Worm (Caenorhabditis elegans) whole organism, early embryonic: ENCODE results near the gene dyn-1.

Source experiments
- ama-1 ChIP-seq: fragments of 150-350 bp; optimal IDR thresholded peaks from 2 replicates; lab custom pipeline; 2014
- flt-1 ChIP-seq: fragments of 200-800 bp; sonication (Bioruptor generic); IDR thresholded peaks from 2 replicates; pipeline ENCODE4 v1.3.6; 2022; ENCODE audit warnings: missing genetic modification characterization, missing compliant biosample characterization
- hnd-1 ChIP-seq: sonication (generic microtip); optimal IDR thresholded peaks from 2 replicates; lab custom pipeline; 2016; ENCODE audit warnings: missing genetic modification characterization, missing compliant biosample characterization

DNA sequence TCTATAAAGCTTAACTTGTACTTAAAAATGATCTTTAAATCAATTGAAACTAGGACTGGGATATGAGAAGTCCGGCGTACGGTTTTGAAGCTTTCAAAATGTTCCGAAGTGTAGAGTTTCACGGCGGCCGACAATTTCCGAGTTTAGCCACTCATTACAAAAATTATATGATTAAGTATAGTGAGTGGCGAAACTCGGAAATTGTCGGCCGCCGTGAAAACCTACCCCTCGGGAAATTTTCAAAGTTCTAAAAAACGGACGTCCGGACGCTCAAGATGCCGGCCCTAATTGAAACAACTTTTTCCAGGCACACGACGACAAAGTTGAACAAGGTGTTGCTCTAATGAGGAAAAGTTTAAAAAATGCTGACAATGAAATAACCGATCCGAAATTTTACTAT is 16.5 kb downstream of the dyn-1 start:
- TF ChIP-seq hnd-1 (tag; lab: Kevin White, UChicago) (no peak), ama-1 (lab: Kevin White, UChicago) (no peak), flt-1 (no peak)
